Fruit fly (Drosophila melanogaster) Kc167 (cell line): ENCODE data around the gene CG10470.

Experiments used
- Myc ChIP-seq: fragments of >200 bp; optimal IDR thresholded peaks from 2 replicates; lab custom pipeline; 2017; ENCODE audit warnings: missing external identifiers
- h ChIP-seq: fragments of >200 bp; optimal IDR thresholded peaks from 3 replicates; lab custom pipeline; 2018; ENCODE audit warnings: missing external identifiers
- psq ChIP-seq: fragments of >200 bp; optimal IDR thresholded peaks from 2 replicates; lab custom pipeline; 2017; ENCODE audit warnings: missing external identifiers

- no peak for TF ChIP-seq h (lab: Kevin White, UChicago)
- TF ChIP-seq psq (lab: Kevin White, UChicago), result no peak
- TF ChIP-seq Myc (lab: Kevin White, UChicago), result no peak
Measured at dm6 chr2L:19074099-19074828, 25.4 kb downstream of the CG10470 start, which contains the start of gene CG17572.
